Worm (Caenorhabditis elegans): ENCODE measurements around the gene spe-36.
A peak's percentile ranks its signal among the peaks of the same experiment; 100 is the strongest.

The spe-36 gene

ce11 chrIV:11604909-11605308 is 12.8 kb upstream of the spe-36 start, which contains the start of the genes ragc-1 and Y24F12A.1:
Gene ragc-1 (minus strand): TSS chrIV:11604933.
Gene Y24F12A.1 (plus strand): TSS chrIV:11605254.
- peak; percentile 74 for TF ChIP-seq pes-1 (GFP tag; IDR thresholded peaks at IDR 0.05)
- no peak for TF ChIP-seq B0310.2 (tag; optimal IDR thresholded peaks at IDR 0.05)
- TF ChIP-seq hmbx-1 (tag; optimal IDR thresholded peaks at IDR 0.05): no peak
- TF ChIP-seq tbx-11 (GFP tag; IDR thresholded peaks at IDR 0.05): no peak
- no peak for TF ChIP-seq hnd-1 (tag; optimal IDR thresholded peaks at IDR 0.05)
- TF ChIP-seq hmg-4 (GFP tag; optimal IDR thresholded peaks at IDR 0.05): no peak
- peak; percentile 16 for TF ChIP-seq F13C5.2 (tag; optimal IDR thresholded peaks at IDR 0.05)
- no peak for TF ChIP-seq tra-4 (tag; optimal IDR thresholded peaks at IDR 0.05)
- TF ChIP-seq ets-7 (tag; optimal IDR thresholded peaks at IDR 0.05): no peak
- TF ChIP-seq flt-1 (GFP tag; IDR thresholded peaks at IDR 0.05): peak; percentile 33; the same call in 1 of the 2 replicates
- TF ChIP-seq scrt-1 (GFP tag; IDR thresholded peaks at IDR 0.05): 0 out of 2 replicates have a peak, but pooled peaks have one; percentile 37
- TF ChIP-seq ceh-13 (GFP tag; optimal IDR thresholded peaks at IDR 0.05): no peak
- TF ChIP-seq sea-1 (GFP tag; conservative IDR thresholded peaks at IDR 0.05): 0 out of 2 replicates have a peak, but pooled peaks have one; percentile 57
- no peak for TF ChIP-seq ama-1 (optimal IDR thresholded peaks at IDR 0.05)
- TF ChIP-seq aly-1 (tag; optimal IDR thresholded peaks at IDR 0.05): no peak
- TF ChIP-seq tbx-37 (GFP tag; conservative IDR thresholded peaks at IDR 0.05): 0 out of 2 replicates have a peak, but pooled peaks have one; percentile 29
- TF ChIP-seq ceh-36 (tag; optimal IDR thresholded peaks at IDR 0.05): peak; percentile 62

ce11 chrIV:11603265-11603840 is 11.3 kb upstream of the spe-36 start:
- no peak for TF ChIP-seq hnd-1 (tag; optimal IDR thresholded peaks at IDR 0.05)
- TF ChIP-seq B0310.2 (tag; optimal IDR thresholded peaks at IDR 0.05): no peak
- no peak for TF ChIP-seq F13C5.2 (tag; optimal IDR thresholded peaks at IDR 0.05)
- TF ChIP-seq scrt-1 (GFP tag; IDR thresholded peaks at IDR 0.05): no peak
- no peak for TF ChIP-seq ceh-13 (GFP tag; optimal IDR thresholded peaks at IDR 0.05)

ce11 chrIV:11602498-11603068 is 10.5 kb upstream of the spe-36 start, which contains the start of gene rps-11:
Gene rps-11 (plus strand): TSS chrIV:11602641.
- TF ChIP-seq hnd-1 (tag; optimal IDR thresholded peaks at IDR 0.05): no peak
- no peak for TF ChIP-seq ets-7 (tag; optimal IDR thresholded peaks at IDR 0.05)

ce11 chrIV:11601721-11602405 is 9.8 kb upstream of the spe-36 start:
- TF ChIP-seq F13C5.2 (tag; optimal IDR thresholded peaks at IDR 0.05): peak; percentile 72
- TF ChIP-seq pes-1 (GFP tag; IDR thresholded peaks at IDR 0.05): peak; percentile 38; the same call in 1 of the 2 replicates
- TF ChIP-seq tbx-37 (GFP tag; conservative IDR thresholded peaks at IDR 0.05): peak; percentile 30
- TF ChIP-seq ceh-36 (tag; optimal IDR thresholded peaks at IDR 0.05): peak; percentile 11
- no peak for TF ChIP-seq tbx-11 (GFP tag; IDR thresholded peaks at IDR 0.05)
- TF ChIP-seq aly-1 (tag; optimal IDR thresholded peaks at IDR 0.05): no peak
- peak; percentile 79 for TF ChIP-seq B0310.2 (tag; optimal IDR thresholded peaks at IDR 0.05)
- no peak for TF ChIP-seq ets-7 (tag; optimal IDR thresholded peaks at IDR 0.05)
- peak; percentile 13 for TF ChIP-seq hnd-1 (tag; optimal IDR thresholded peaks at IDR 0.05)
- no peak for TF ChIP-seq sea-1 (GFP tag; conservative IDR thresholded peaks at IDR 0.05)
- TF ChIP-seq scrt-1 (GFP tag; IDR thresholded peaks at IDR 0.05): no peak; the same call in 1 of the 2 replicates
- TF ChIP-seq flt-1 (GFP tag; IDR thresholded peaks at IDR 0.05): 0 out of 2 replicates have a peak, but pooled peaks have one; percentile 12
- TF ChIP-seq hmg-4 (GFP tag; optimal IDR thresholded peaks at IDR 0.05): peak; percentile 23
- TF ChIP-seq hmbx-1 (tag; optimal IDR thresholded peaks at IDR 0.05): peak; percentile 14
- peak; percentile 71 for TF ChIP-seq ama-1 (optimal IDR thresholded peaks at IDR 0.05)
- peak; percentile 41 for TF ChIP-seq tra-4 (tag; optimal IDR thresholded peaks at IDR 0.05)
- TF ChIP-seq ceh-13 (GFP tag; optimal IDR thresholded peaks at IDR 0.05): no peak

ce11 chrIV:11599717-11600116 is 7.7 kb upstream of the spe-36 start:
- TF ChIP-seq ceh-36 (tag; optimal IDR thresholded peaks at IDR 0.05) (no peak), ets-7 (tag; optimal IDR thresholded peaks at IDR 0.05) (no peak), ama-1 (optimal IDR thresholded peaks at IDR 0.05) (no peak), tbx-11 (GFP tag; IDR thresholded peaks at IDR 0.05) (no peak), sea-1 (GFP tag; conservative IDR thresholded peaks at IDR 0.05) (no peak), scrt-1 (GFP tag; IDR thresholded peaks at IDR 0.05) (no peak), tbx-37 (GFP tag; conservative IDR thresholded peaks at IDR 0.05) (no peak), pes-1 (GFP tag; IDR thresholded peaks at IDR 0.05) (no peak)

ce11 chrIV:11597079-11597478 is 5.0 kb upstream of the spe-36 start:
- TF ChIP-seq aly-1 (tag; optimal IDR thresholded peaks at IDR 0.05) (no peak), hmbx-1 (tag; optimal IDR thresholded peaks at IDR 0.05) (no peak), tbx-11 (GFP tag; IDR thresholded peaks at IDR 0.05) (no peak), ama-1 (optimal IDR thresholded peaks at IDR 0.05) (no peak), ceh-36 (tag; optimal IDR thresholded peaks at IDR 0.05) (no peak), tbx-37 (GFP tag; conservative IDR thresholded peaks at IDR 0.05) (no peak), hnd-1 (tag; optimal IDR thresholded peaks at IDR 0.05) (no peak), hmg-4 (GFP tag; optimal IDR thresholded peaks at IDR 0.05) (no peak), tra-4 (tag; optimal IDR thresholded peaks at IDR 0.05) (no peak), ets-7 (tag; optimal IDR thresholded peaks at IDR 0.05) (no peak), sea-1 (GFP tag; conservative IDR thresholded peaks at IDR 0.05) (no peak), pes-1 (GFP tag; IDR thresholded peaks at IDR 0.05) (no peak), ceh-13 (GFP tag; optimal IDR thresholded peaks at IDR 0.05) (no peak), scrt-1 (GFP tag; IDR thresholded peaks at IDR 0.05) (no peak), flt-1 (GFP tag; IDR thresholded peaks at IDR 0.05) (no peak), B0310.2 (tag; optimal IDR thresholded peaks at IDR 0.05) (no peak)

ce11 chrIV:11594191-11594673 is 2.2 kb upstream of the spe-36 start, which contains the start of gene mig-38:
Gene mig-38 (plus strand): TSS chrIV:11594244.
- peak; percentile 48; the same call in 1 of the 2 replicates for TF ChIP-seq sea-1 (GFP tag; conservative IDR thresholded peaks at IDR 0.05)
- TF ChIP-seq hmg-4 (GFP tag; optimal IDR thresholded peaks at IDR 0.05): peak; percentile 45
- TF ChIP-seq hnd-1 (tag; optimal IDR thresholded peaks at IDR 0.05): no peak

Measured in whole organism, early embryonic.